Fruit fly (Drosophila melanogaster) ovary, adult (tissue): Measurements from ENCODE around the gene PpD6.

Experiments
- CG17801 ChIP-seq: fragments of 200-800 bp; optimal IDR thresholded peaks from 2 replicates; lab custom pipeline; 2019; ENCODE audit warnings: missing biosample characterization, mild to moderate bottlenecking, missing genetic modification characterization, moderate library complexity; ENCODE audit not compliant: partially characterized antibody

The PpD6 gene

DNA sequence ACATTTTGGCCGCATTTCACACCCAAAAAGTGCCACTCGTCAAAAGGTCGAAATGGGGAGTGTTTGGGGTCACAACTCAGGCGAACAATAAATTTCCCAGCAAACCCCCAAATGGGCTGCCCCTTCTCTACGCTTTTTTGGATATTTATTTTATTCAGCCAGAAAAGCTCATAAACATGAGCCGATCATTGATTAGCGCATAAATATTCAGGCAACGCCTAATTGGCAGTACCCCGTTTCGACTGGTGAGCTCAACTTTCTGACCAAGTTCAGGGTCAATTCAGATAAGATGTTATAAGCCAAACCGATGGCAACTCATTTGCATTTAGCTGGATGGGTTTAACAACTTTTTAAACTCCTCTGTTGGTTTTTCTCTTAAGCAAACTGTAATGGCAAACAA lies 10.1 kb downstream of the PpD6 start:
- no peak for TF ChIP-seq CG17801 (GFP tag; lab: Kevin White, UChicago)

- TF ChIP-seq CG17801 (GFP tag; lab: Kevin White, UChicago) = no peak
Measured at dm6 chr2L:3120820-3121219, 11.3 kb downstream of the PpD6 start.

- no peak for TF ChIP-seq CG17801 (GFP tag; lab: Kevin White, UChicago)
Measured at dm6 chr2L:3121325-3121724, 11.9 kb downstream of the PpD6 start.

- no peak for TF ChIP-seq CG17801 (GFP tag; lab: Kevin White, UChicago)
Measured at dm6 chr2L:3121745-3122144, 12.3 kb downstream of the PpD6 start.

dm6 chr2L:3122216-3122615 lies 12.7 kb downstream of the PpD6 start:
- no peak for TF ChIP-seq CG17801 (GFP tag; lab: Kevin White, UChicago)

DNA sequence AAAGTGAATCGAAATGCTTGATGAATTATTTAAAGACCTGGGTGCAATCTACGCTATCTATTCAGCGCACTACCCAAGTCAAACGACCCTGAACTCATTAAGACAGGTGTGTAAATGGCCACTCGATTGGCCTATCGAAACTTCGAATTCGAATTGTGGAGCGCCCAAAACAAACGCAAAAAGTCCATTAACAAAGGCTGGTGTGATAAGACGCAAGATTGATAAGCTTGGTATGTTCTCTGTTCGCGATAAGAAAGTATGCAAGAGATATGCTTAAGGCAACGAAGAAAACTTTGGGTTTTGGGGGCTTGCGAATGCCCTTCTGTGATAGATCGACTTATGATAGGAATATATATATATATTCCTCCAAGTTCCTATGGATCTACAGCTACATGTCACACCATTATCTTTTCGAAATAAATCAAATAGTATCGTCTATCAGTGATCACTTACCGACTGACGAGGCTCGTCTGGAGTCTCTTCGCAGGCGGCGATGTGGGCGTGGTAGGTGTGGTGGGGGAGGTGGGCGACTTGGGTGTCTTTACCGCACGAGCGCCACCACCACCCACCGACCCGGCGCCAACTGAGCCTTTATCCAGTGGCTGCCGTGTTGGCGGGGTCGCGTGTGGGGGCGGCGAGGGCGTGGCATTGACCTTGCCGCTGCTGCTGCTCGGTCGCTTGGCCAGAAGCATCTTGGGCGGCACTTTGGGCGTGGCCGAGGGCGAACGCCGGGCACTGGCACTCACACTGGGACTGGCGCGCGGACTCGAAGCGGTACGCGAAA lies 14.3 kb downstream of the PpD6 start:
- no peak for TF ChIP-seq CG17801 (GFP tag; lab: Kevin White, UChicago)

- TF ChIP-seq CG17801 (GFP tag; lab: Kevin White, UChicago) = no peak
Measured at dm6 chr2L:3124500-3124977, 15.1 kb downstream of the PpD6 start.

DNA sequence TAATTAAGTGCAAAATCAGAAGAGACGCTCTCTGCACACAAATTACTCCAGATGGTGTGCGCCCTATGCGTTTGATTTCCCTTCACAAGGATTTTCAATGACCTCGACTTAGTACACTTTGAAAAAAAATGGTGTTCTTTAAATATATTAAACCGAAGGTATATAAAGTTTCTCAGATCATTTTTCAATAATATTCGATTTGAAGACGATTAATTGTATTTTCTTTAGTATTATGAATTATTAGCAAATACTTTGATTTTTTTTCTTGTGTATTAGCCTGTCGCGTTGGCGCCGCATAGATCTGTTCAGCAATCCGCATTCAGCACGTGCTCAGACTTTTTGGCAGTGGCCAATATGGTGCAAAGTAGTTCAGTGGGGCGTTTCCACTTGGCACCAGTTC lies 18.3 kb downstream of the PpD6 start:
- TF ChIP-seq CG17801 (GFP tag; lab: Kevin White, UChicago) = no peak

dm6 chr2L:3128335-3128734 lies 18.9 kb downstream of the PpD6 start, which contains the start of gene CG15403:
TSS of gene CG15403 (plus strand) at chr2L:3128635.
- TF ChIP-seq CG17801 (GFP tag; lab: Kevin White, UChicago) = no peak

- no peak for TF ChIP-seq CG17801 (GFP tag; lab: Kevin White, UChicago)
Measured at dm6 chr2L:3130417-3130816, 20.9 kb downstream of the PpD6 start.

dm6 chr2L:3131641-3132040 lies 22.2 kb downstream of the PpD6 start:
- TF ChIP-seq CG17801 (GFP tag; lab: Kevin White, UChicago) = no peak

dm6 chr2L:3143908-3144307 lies 34.4 kb downstream of the PpD6 start:
- no peak for TF ChIP-seq CG17801 (GFP tag; lab: Kevin White, UChicago)

- TF ChIP-seq CG17801 (GFP tag; lab: Kevin White, UChicago) = peak; percentile 53
Measured at dm6 chr2L:3144709-3145108, 35.2 kb downstream of the PpD6 start, which contains the start of gene toc. TSS of gene toc (minus strand) at chr2L:3144786.

- TF ChIP-seq CG17801 (GFP tag; lab: Kevin White, UChicago) = no peak
Measured at dm6 chr2L:3145470-3145869, 36.0 kb downstream of the PpD6 start, which contains the start of gene ND-B14.5B. TSS of gene ND-B14.5B (minus strand) at chr2L:3145848.

- TF ChIP-seq CG17801 (GFP tag; lab: Kevin White, UChicago) = no peak
Measured at dm6 chr2L:3145897-3146296, 36.4 kb downstream of the PpD6 start.

DNA sequence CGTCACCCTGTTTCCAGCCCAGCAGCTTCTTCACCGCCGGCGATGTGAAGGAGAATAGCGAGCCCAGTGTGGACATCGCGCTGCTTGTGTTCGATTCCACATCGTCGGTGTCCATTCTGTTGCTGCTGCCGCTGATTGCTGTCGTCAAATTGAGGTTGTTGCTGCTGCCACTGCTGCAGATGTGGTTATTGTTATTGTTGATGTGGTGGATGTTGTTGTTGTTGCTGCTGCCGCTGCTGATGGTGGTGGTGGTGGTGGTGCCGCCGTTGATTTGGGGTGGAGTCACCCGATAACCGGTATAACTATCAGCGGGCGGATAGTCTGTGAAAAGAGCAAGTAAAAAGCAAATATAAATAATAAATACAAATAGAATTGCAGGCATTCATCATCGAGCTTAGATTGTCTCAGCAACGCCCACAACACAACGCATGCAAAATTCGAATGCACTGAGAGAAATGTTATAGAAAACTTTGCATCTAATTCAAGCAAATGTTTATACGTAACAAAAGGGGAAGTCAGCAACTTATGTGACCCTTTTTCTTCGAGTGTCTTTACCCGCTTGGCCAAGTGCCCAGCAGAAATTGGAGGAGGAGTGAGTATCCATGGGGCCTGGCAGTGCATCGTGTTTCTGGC lies 39.6 kb downstream of the PpD6 start:
- no peak for TF ChIP-seq CG17801 (GFP tag; lab: Kevin White, UChicago)
